Worm (Caenorhabditis elegans) whole organism, mixed stage, embryonic: ENCODE results near the gene act-5.
A peak's percentile ranks its signal among the peaks of the same experiment; 100 is the strongest.

Source experiments
- M03D4.4 ChIP-seq: sonication (generic microtip); optimal IDR thresholded peaks from 2 replicates; lab custom pipeline; 2017; ENCODE audit warnings: mild to moderate bottlenecking, missing genetic modification characterization, missing compliant biosample characterization
- bed-3 ChIP-seq: fragments of 200-800 bp; sonication (Bioruptor generic); optimal IDR thresholded peaks from 3 replicates; lab custom pipeline; 2018; ENCODE audit warnings: mild to moderate bottlenecking, missing genetic modification characterization, moderate library complexity, missing compliant biosample characterization
- blmp-1 ChIP-seq: fragments of 150-350 bp; optimal IDR thresholded peaks from 2 replicates; lab custom pipeline; 2014; ENCODE audit warnings: missing biosample characterization, missing genetic modification characterization
- ceh-39 ChIP-seq: fragments of 150-350 bp; optimal IDR thresholded peaks from 2 replicates; lab custom pipeline; 2014; ENCODE audit warnings: missing biosample characterization, missing genetic modification characterization
- ceh-43 ChIP-seq: fragments of 200-800 bp; sonication (Bioruptor generic); optimal IDR thresholded peaks from 2 replicates; lab custom pipeline; 2018; ENCODE audit warnings: mild to moderate bottlenecking, missing genetic modification characterization, moderate library complexity, missing compliant biosample characterization
- ceh-83 ChIP-seq: fragments of 200-800 bp; sonication (Bioruptor generic); optimal IDR thresholded peaks from 2 replicates; lab custom pipeline; 2018; ENCODE audit warnings: mild to moderate bottlenecking, missing genetic modification characterization, missing compliant biosample characterization
- ces-1 ChIP-seq: fragments of 150-350 bp; optimal IDR thresholded peaks from 2 replicates; lab custom pipeline; 2014; ENCODE audit warnings: missing biosample characterization, missing genetic modification reagents, missing genetic modification characterization
- cnd-1 ChIP-seq: fragments of 200-800 bp; sonication (Bioruptor generic); optimal IDR thresholded peaks from 2 replicates; lab custom pipeline; 2018; ENCODE audit warnings: mild to moderate bottlenecking, missing genetic modification characterization, missing compliant biosample characterization
- drap-1 ChIP-seq: fragments of 200-800 bp; sonication (Bioruptor generic); optimal IDR thresholded peaks from 3 replicates; lab custom pipeline; 2018; ENCODE audit warnings: mild to moderate bottlenecking, missing genetic modification characterization, missing compliant biosample characterization
- elt-1 ChIP-seq: sonication (generic microtip); optimal IDR thresholded peaks from 2 replicates; lab custom pipeline; 2017; ENCODE audit warnings: missing genetic modification characterization, mild to moderate bottlenecking, missing compliant biosample characterization, antibody characterized with exemption, moderate library complexity, borderline replicate concordance; ENCODE audit not compliant: insufficient read depth
- elt-3 ChIP-seq: fragments of 150-350 bp; optimal IDR thresholded peaks from 2 replicates; lab custom pipeline; 2014; ENCODE audit warnings: missing biosample characterization, missing genetic modification characterization
- flh-1 ChIP-seq: fragments of 200-800 bp; sonication (Bioruptor generic); optimal IDR thresholded peaks from 2 replicates; lab custom pipeline; 2018; ENCODE audit warnings: mild to moderate bottlenecking, missing genetic modification characterization, moderate library complexity, missing compliant biosample characterization
- ham-2 ChIP-seq: fragments of 200-800 bp; sonication (Bioruptor generic); optimal IDR thresholded peaks from 2 replicates; lab custom pipeline; 2018; ENCODE audit warnings: mild to moderate bottlenecking, missing genetic modification characterization, missing compliant biosample characterization
- hlh-1 ChIP-seq: fragments of 150-350 bp; optimal IDR thresholded peaks from 2 replicates; lab custom pipeline; 2014; ENCODE audit warnings: missing biosample characterization, missing genetic modification reagents, missing genetic modification characterization
- lin-13 ChIP-seq: fragments of 150-350 bp; optimal IDR thresholded peaks from 2 replicates; lab custom pipeline; 2014; ENCODE audit warnings: missing biosample characterization, missing genetic modification characterization
- lin-32 ChIP-seq: fragments of 200-800 bp; sonication (Bioruptor generic); optimal IDR thresholded peaks from 2 replicates; lab custom pipeline; 2018; ENCODE audit warnings: mild to moderate bottlenecking, missing genetic modification characterization, missing compliant biosample characterization
- lsy-2 ChIP-seq: fragments of 150-350 bp; optimal IDR thresholded peaks from 2 replicates; lab custom pipeline; 2014; ENCODE audit warnings: missing biosample characterization, missing genetic modification characterization
- mab-5 ChIP-seq: fragments of 150-350 bp; optimal IDR thresholded peaks from 2 replicates; lab custom pipeline; 2014; ENCODE audit warnings: missing biosample characterization, missing genetic modification characterization
- mep-1 ChIP-seq: fragments of 150-350 bp; optimal IDR thresholded peaks from 2 replicates; lab custom pipeline; 2017; ENCODE audit warnings: missing biosample characterization, missing genetic modification reagents, missing genetic modification characterization, inconsistent platforms
- mls-2 ChIP-seq: sonication (generic microtip); optimal IDR thresholded peaks from 2 replicates; lab custom pipeline; 2016; ENCODE audit warnings: mild to moderate bottlenecking, missing genetic modification characterization, moderate library complexity, missing compliant biosample characterization
- nhr-12 ChIP-seq: fragments of 150-350 bp; optimal IDR thresholded peaks from 2 replicates; lab custom pipeline; 2014; ENCODE audit warnings: missing biosample characterization, missing genetic modification characterization
- nhr-2 ChIP-seq: fragments of 150-350 bp; optimal IDR thresholded peaks from 2 replicates; lab custom pipeline; 2014; ENCODE audit warnings: missing biosample characterization, missing genetic modification characterization
- nhr-237 ChIP-seq: fragments of 150-350 bp; optimal IDR thresholded peaks from 2 replicates; lab custom pipeline; 2014; ENCODE audit warnings: missing biosample characterization, missing genetic modification characterization
- nhr-28 ChIP-seq: fragments of 150-350 bp; optimal IDR thresholded peaks from 2 replicates; lab custom pipeline; 2014; ENCODE audit warnings: missing biosample characterization, missing genetic modification characterization
- nhr-76 ChIP-seq: sonication (generic microtip); optimal IDR thresholded peaks from 2 replicates; lab custom pipeline; 2017; ENCODE audit warnings: missing biosample characterization, missing genetic modification characterization
- pha-4 ChIP-seq: fragments of 150-350 bp; optimal IDR thresholded peaks from 2 replicates; lab custom pipeline; 2018; ENCODE audit warnings: missing biosample characterization, missing genetic modification reagents, missing genetic modification characterization
- sem-2 ChIP-seq: fragments of 200-800 bp; sonication (Bioruptor generic); optimal IDR thresholded peaks from 2 replicates; lab custom pipeline; 2018; ENCODE audit warnings: mild to moderate bottlenecking, missing genetic modification characterization, missing compliant biosample characterization
- snpc-4 ChIP-seq: fragments of 150-350 bp; optimal IDR thresholded peaks from 2 replicates; lab custom pipeline; 2014; ENCODE audit warnings: missing biosample characterization, missing genetic modification characterization
- sptf-1 ChIP-seq: sonication (generic microtip); optimal IDR thresholded peaks from 2 replicates; lab custom pipeline; 2017; ENCODE audit warnings: mild to moderate bottlenecking, missing genetic modification characterization, moderate library complexity, missing compliant biosample characterization
- tbx-8 ChIP-seq: fragments of 200-800 bp; sonication (Bioruptor generic); optimal IDR thresholded peaks from 2 replicates; lab custom pipeline; 2018; ENCODE audit warnings: mild to moderate bottlenecking, missing genetic modification characterization, moderate library complexity, missing compliant biosample characterization
- unc-120 ChIP-seq: sonication (generic microtip); optimal IDR thresholded peaks from 2 replicates; lab custom pipeline; 2017; ENCODE audit warnings: missing genetic modification characterization, missing compliant biosample characterization; ENCODE audit not compliant: poor library complexity, severe bottlenecking
- unc-39 ChIP-seq: fragments of 150-350 bp; optimal IDR thresholded peaks from 2 replicates; lab custom pipeline; 2014; ENCODE audit warnings: missing biosample characterization, missing genetic modification characterization
- unc-62 ChIP-seq: fragments of 150-350 bp; optimal IDR thresholded peaks from 2 replicates; lab custom pipeline; 2014; ENCODE audit warnings: missing biosample characterization, missing genetic modification reagents, missing genetic modification characterization
- zip-8 ChIP-seq: fragments of 150-350 bp; optimal IDR thresholded peaks from 2 replicates; lab custom pipeline; 2014; ENCODE audit warnings: missing biosample characterization, missing genetic modification characterization
- ztf-11 ChIP-seq: fragments of 150-350 bp; optimal IDR thresholded peaks from 2 replicates; lab custom pipeline; 2014; ENCODE audit warnings: missing biosample characterization, missing genetic modification characterization

The act-5 gene

ce11 chrIII:13648540-13648939 lies 42.7 kb upstream of the act-5 start:
- TF ChIP-seq lsy-2 (tag; lab: Kevin White, UChicago) = no peak
- no peak for TF ChIP-seq sptf-1 (tag; lab: Kevin White, UChicago)
- TF ChIP-seq bed-3 (GFP tag; lab: Kevin White, UChicago) = no peak
- TF ChIP-seq lin-32 = no peak
- TF ChIP-seq nhr-76 = no peak
- no peak for TF ChIP-seq sem-2 (GFP tag; lab: Kevin White, UChicago)

ce11 chrIII:13645885-13646488 lies 40.1 kb upstream of the act-5 start:
- TF ChIP-seq lin-13 (tag; lab: Kevin White, UChicago) (no peak), drap-1 (GFP tag; lab: Kevin White, UChicago) (peak; percentile 3)

ce11 chrIII:13644279-13644678 lies 38.4 kb upstream of the act-5 start:
- TF ChIP-seq bed-3 (GFP tag; lab: Kevin White, UChicago) (no peak), drap-1 (GFP tag; lab: Kevin White, UChicago) (no peak), pha-4 (no peak), snpc-4 (no peak), hlh-1 (tag; lab: Kevin White, UChicago) (no peak)

- peak; percentile 98 for TF ChIP-seq mep-1 (tag; lab: Kevin White, UChicago)
- no peak for TF ChIP-seq zip-8 (tag; lab: Kevin White, UChicago)
- TF ChIP-seq lsy-2 (tag; lab: Kevin White, UChicago) = peak; percentile 90
- no peak for TF ChIP-seq nhr-12 (tag; lab: Kevin White, UChicago)
- TF ChIP-seq sem-2 (GFP tag; lab: Kevin White, UChicago) = no peak
- TF ChIP-seq sptf-1 (tag; lab: Kevin White, UChicago) = peak; percentile 89
- TF ChIP-seq blmp-1 = peak; percentile 48
- no peak for TF ChIP-seq flh-1 (GFP tag; lab: Kevin White, UChicago)
- peak; percentile 62 for TF ChIP-seq M03D4.4
- TF ChIP-seq unc-62 (GFP tag; lab: Kevin White, UChicago) = peak; percentile 92
- peak; percentile 83 for TF ChIP-seq elt-3 (tag; lab: Kevin White, UChicago)
- TF ChIP-seq snpc-4 = no peak
- peak; percentile 39 for TF ChIP-seq mls-2 (tag; lab: Kevin White, UChicago)
- peak; percentile 76 for TF ChIP-seq nhr-2
- TF ChIP-seq elt-1 (tag; lab: Kevin White, UChicago) = peak; percentile 7
- TF ChIP-seq nhr-28 = peak; percentile 21
- TF ChIP-seq unc-39 (tag; lab: Kevin White, UChicago) = no peak
- TF ChIP-seq ceh-83 = no peak
- peak; percentile 2 for TF ChIP-seq ceh-43 (GFP tag; lab: Kevin White, UChicago)
- TF ChIP-seq ceh-39 (tag; lab: Kevin White, UChicago) = peak; percentile 98
- TF ChIP-seq pha-4 = peak; percentile 99
- TF ChIP-seq cnd-1 (tag; lab: Kevin White, UChicago) = peak; percentile 85
- TF ChIP-seq ham-2 (GFP tag; lab: Kevin White, UChicago) = peak; percentile 66
- TF ChIP-seq tbx-8 (GFP tag; lab: Kevin White, UChicago) = peak; percentile 70
- TF ChIP-seq ces-1 (GFP tag; lab: Kevin White, UChicago) = peak; percentile 100
- peak; percentile 83 for TF ChIP-seq hlh-1 (tag; lab: Kevin White, UChicago)
- peak; percentile 96 for TF ChIP-seq unc-120 (tag; lab: Kevin White, UChicago)
- peak; percentile 78 for TF ChIP-seq mab-5 (tag; lab: Kevin White, UChicago)
- TF ChIP-seq lin-32 = peak; percentile 13
- TF ChIP-seq nhr-237 (tag; lab: Kevin White, UChicago) = peak; percentile 98
- peak; percentile 98 for TF ChIP-seq lin-13 (tag; lab: Kevin White, UChicago)
- peak; percentile 87 for TF ChIP-seq ztf-11 (tag; lab: Kevin White, UChicago)
- TF ChIP-seq drap-1 (GFP tag; lab: Kevin White, UChicago) = peak; percentile 77
- peak; percentile 16 for TF ChIP-seq nhr-76
- TF ChIP-seq bed-3 (GFP tag; lab: Kevin White, UChicago) = peak; percentile 14
Observed at ce11 chrIII:13643534-13643933, 37.7 kb upstream of the act-5 start, which contains the start of the genes drr-2 and set-16. drr-2 (minus strand) TSS chrIII:13643570. set-16 (plus strand) TSS chrIII:13643916.
